Worm (Caenorhabditis elegans) whole organism, L4/young adult: ENCODE measurements around the gene B0252.1.
A peak's percentile ranks its signal among the peaks of the same experiment; 100 is the strongest.

ENCODE experiments used
- W03F9.2 ChIP-seq: fragments of 150-350 bp; optimal IDR thresholded peaks from 2 replicates; lab custom pipeline; 2014; ENCODE audit warnings: missing biosample characterization, missing genetic modification characterization
- dao-5 ChIP-seq: sonication (generic microtip); optimal IDR thresholded peaks from 2 replicates; lab custom pipeline; 2016; ENCODE audit warnings: missing genotype, missing genetic modification characterization, moderate library complexity, missing compliant biosample characterization
- him-1 ChIP-seq: sonication (generic microtip); optimal IDR thresholded peaks from 2 replicates; lab custom pipeline; 2016; ENCODE audit warnings: missing genotype, missing genetic modification reagents, missing genetic modification characterization, missing compliant biosample characterization

B0252.1 gene

ce11 chrII:6917710-6918109 lies 1.8 kb upstream of the B0252.1 start, which contains the start of gene B0252.11:
TSS of gene B0252.11 (minus strand) at chrII:6917810.
- TF ChIP-seq him-1 (tag; lab: Kevin White, UChicago), result no peak
- TF ChIP-seq dao-5 (tag; lab: Kevin White, UChicago), result no peak
- TF ChIP-seq W03F9.2 (tag; lab: Kevin White, UChicago), result no peak

- no peak for TF ChIP-seq dao-5 (tag; lab: Kevin White, UChicago)
- TF ChIP-seq W03F9.2 (tag; lab: Kevin White, UChicago), result no peak
- TF ChIP-seq him-1 (tag; lab: Kevin White, UChicago), result no peak
Observed at ce11 chrII:6918862-6919261, 618 bp upstream of the B0252.1 start, which contains the start of gene B0252.5. TSS of gene B0252.5 (minus strand) at chrII:6918878.

ce11 chrII:6923792-6924191 lies 4.3 kb downstream of the B0252.1 start:
- TF ChIP-seq W03F9.2 (tag; lab: Kevin White, UChicago) (no peak), him-1 (tag; lab: Kevin White, UChicago) (no peak), dao-5 (tag; lab: Kevin White, UChicago) (no peak)

ce11 chrII:6926054-6926453 lies 6.6 kb downstream of the B0252.1 start:
- no peak for TF ChIP-seq dao-5 (tag; lab: Kevin White, UChicago)
- no peak for TF ChIP-seq W03F9.2 (tag; lab: Kevin White, UChicago)
- no peak for TF ChIP-seq him-1 (tag; lab: Kevin White, UChicago)

ce11 chrII:6926488-6926887 lies 7.0 kb downstream of the B0252.1 start:
- TF ChIP-seq him-1 (tag; lab: Kevin White, UChicago) (peak; percentile 66), W03F9.2 (tag; lab: Kevin White, UChicago) (peak; percentile 51), dao-5 (tag; lab: Kevin White, UChicago) (peak; percentile 26)

ce11 chrII:6927034-6927433 lies 7.6 kb downstream of the B0252.1 start:
- no peak for TF ChIP-seq him-1 (tag; lab: Kevin White, UChicago)

ce11 chrII:6927603-6928002 lies 8.1 kb downstream of the B0252.1 start, which contains the start of gene F22D3.4:
TSS of gene F22D3.4 (minus strand) at chrII:6927603.
- TF ChIP-seq him-1 (tag; lab: Kevin White, UChicago) (no peak), W03F9.2 (tag; lab: Kevin White, UChicago) (no peak), dao-5 (tag; lab: Kevin White, UChicago) (no peak)

- TF ChIP-seq dao-5 (tag; lab: Kevin White, UChicago), result no peak
- no peak for TF ChIP-seq him-1 (tag; lab: Kevin White, UChicago)
- TF ChIP-seq W03F9.2 (tag; lab: Kevin White, UChicago), result no peak
Observed at ce11 chrII:6928416-6928815, 8.9 kb downstream of the B0252.1 start, which contains the start of gene flcn-1. TSS of gene flcn-1 (plus strand) at chrII:6928763.

- TF ChIP-seq him-1 (tag; lab: Kevin White, UChicago) (no peak), dao-5 (tag; lab: Kevin White, UChicago) (no peak), W03F9.2 (tag; lab: Kevin White, UChicago) (no peak)
Observed at ce11 chrII:6930072-6930471, 10.6 kb downstream of the B0252.1 start.

ce11 chrII:6932978-6933377 lies 13.5 kb downstream of the B0252.1 start:
- TF ChIP-seq W03F9.2 (tag; lab: Kevin White, UChicago), result no peak
- no peak for TF ChIP-seq dao-5 (tag; lab: Kevin White, UChicago)
- TF ChIP-seq him-1 (tag; lab: Kevin White, UChicago), result no peak

- TF ChIP-seq W03F9.2 (tag; lab: Kevin White, UChicago) (no peak), dao-5 (tag; lab: Kevin White, UChicago) (no peak), him-1 (tag; lab: Kevin White, UChicago) (no peak)
Observed at ce11 chrII:6934729-6935128, 15.2 kb downstream of the B0252.1 start.

ce11 chrII:6935975-6936374 lies 16.5 kb downstream of the B0252.1 start:
- no peak for TF ChIP-seq W03F9.2 (tag; lab: Kevin White, UChicago)
- no peak for TF ChIP-seq dao-5 (tag; lab: Kevin White, UChicago)

- TF ChIP-seq him-1 (tag; lab: Kevin White, UChicago) (no peak), W03F9.2 (tag; lab: Kevin White, UChicago) (no peak), dao-5 (tag; lab: Kevin White, UChicago) (no peak)
Observed at ce11 chrII:6936528-6936927, 17.0 kb downstream of the B0252.1 start.

ce11 chrII:6937057-6937456 lies 17.6 kb downstream of the B0252.1 start:
- TF ChIP-seq him-1 (tag; lab: Kevin White, UChicago) (no peak), dao-5 (tag; lab: Kevin White, UChicago) (no peak), W03F9.2 (tag; lab: Kevin White, UChicago) (no peak)
